Fruit fly (Drosophila melanogaster) whole organism, prepupa: ENCODE results near the gene Sam-S.

ENCODE experiments used
- Blimp-1 ChIP-seq: fragments of 200-800 bp; sonication (Bioruptor generic); optimal IDR thresholded peaks from 3 replicates; lab custom pipeline; 2017; ENCODE audit warnings: missing biosample characterization, missing genetic modification characterization, mild to moderate bottlenecking, moderate library complexity, missing genetic modification reagents
- CG11294 ChIP-seq: fragments of 200-800 bp; sonication (Bioruptor generic); IDR thresholded peaks from 2 replicates; pipeline ENCODE4 v1.3.6; 2022; ENCODE audit warnings: missing biosample characterization, missing genetic modification characterization
- CG11762 ChIP-seq: fragments of 200-800 bp; sonication (Bioruptor generic); optimal IDR thresholded peaks from 3 replicates; lab custom pipeline; 2016; ENCODE audit warnings: missing biosample characterization, missing genetic modification characterization; ENCODE audit not compliant: insufficient read depth
- CG15336 ChIP-seq: fragments of 200-800 bp; sonication (Bioruptor generic); IDR thresholded peaks from 2 replicates; pipeline ENCODE4 v1.3.6; 2022; ENCODE audit warnings: missing biosample characterization, missing genetic modification characterization
- CG1621 ChIP-seq: fragments of 200-800 bp; sonication (Bioruptor generic); optimal IDR thresholded peaks from 3 replicates; lab custom pipeline; 2018; ENCODE audit warnings: missing biosample characterization, mild to moderate bottlenecking, missing genetic modification characterization
- CG3032 ChIP-seq: fragments of 200-800 bp; optimal IDR thresholded peaks from 2 replicates; lab custom pipeline; 2019; ENCODE audit warnings: missing biosample characterization, mild to moderate bottlenecking, missing genetic modification characterization, moderate library complexity
- CG31627 ChIP-seq: fragments of 200-800 bp; sonication (Bioruptor generic); optimal IDR thresholded peaks from 3 replicates; lab custom pipeline; 2016; ENCODE audit warnings: missing biosample characterization, missing genetic modification characterization
- CG34406 ChIP-seq: fragments of 200-800 bp; sonication (Bioruptor generic); optimal IDR thresholded peaks from 3 replicates; lab custom pipeline; 2016; ENCODE audit warnings: missing biosample characterization, missing genetic modification characterization
- CG3919 ChIP-seq: fragments of 200-800 bp; sonication (Bioruptor generic); optimal IDR thresholded peaks from 3 replicates; lab custom pipeline; 2016; ENCODE audit warnings: missing biosample characterization, missing genetic modification characterization
- CG4318 ChIP-seq: fragments of 200-800 bp; sonication (Bioruptor generic); optimal IDR thresholded peaks from 3 replicates; lab custom pipeline; 2017; ENCODE audit warnings: missing biosample characterization, mild to moderate bottlenecking, missing genetic modification characterization
- CG6163 ChIP-seq: fragments of 200-800 bp; sonication (Bioruptor generic); IDR thresholded peaks from 3 replicates; pipeline ENCODE4 v1.3.6; 2022; ENCODE audit warnings: missing biosample characterization, missing genetic modification characterization
- CG6276 ChIP-seq: fragments of 200-800 bp; sonication (Bioruptor generic); optimal IDR thresholded peaks from 2 replicates; lab custom pipeline; 2017; ENCODE audit warnings: missing biosample characterization, mild to moderate bottlenecking, missing genetic modification characterization
- CG6792 ChIP-seq: fragments of 200-800 bp; sonication (Bioruptor generic); optimal IDR thresholded peaks from 3 replicates; lab custom pipeline; 2016; ENCODE audit warnings: missing biosample characterization, missing genetic modification characterization
- CG6854 ChIP-seq: fragments of 200-800 bp; sonication (Bioruptor generic); optimal IDR thresholded peaks from 2 replicates; lab custom pipeline; 2017; ENCODE audit warnings: missing biosample characterization, mild to moderate bottlenecking, missing genetic modification characterization
- CG7368 ChIP-seq: fragments of 200-800 bp; sonication (Bioruptor generic); optimal IDR thresholded peaks from 3 replicates; lab custom pipeline; 2016; ENCODE audit warnings: missing biosample characterization, missing genetic modification characterization
- CG8119 ChIP-seq: fragments of 200-800 bp; sonication (Bioruptor generic); IDR thresholded peaks from 3 replicates; pipeline ENCODE4 v1.3.6; 2022; ENCODE audit warnings: missing biosample characterization, missing genetic modification characterization
- CG8632 ChIP-seq: fragments of 200-800 bp; sonication (Bioruptor generic); optimal IDR thresholded peaks from 3 replicates; lab custom pipeline; 2016; ENCODE audit warnings: missing biosample characterization, missing genetic modification characterization
- CG9139 ChIP-seq: fragments of 200-800 bp; sonication (Bioruptor generic); optimal IDR thresholded peaks from 3 replicates; lab custom pipeline; 2017; ENCODE audit warnings: missing biosample characterization, mild to moderate bottlenecking, missing genetic modification characterization
- Eip78C ChIP-seq: fragments of 200-800 bp; sonication (Bioruptor generic); peaks from one replicate; lab custom pipeline; 2016; ENCODE audit warnings: missing biosample characterization, missing genetic modification characterization
- Ets21C ChIP-seq: fragments of 200-800 bp; sonication (Bioruptor generic); optimal IDR thresholded peaks from 3 replicates; lab custom pipeline; 2016; ENCODE audit warnings: missing biosample characterization, missing genetic modification characterization
- Ets96B ChIP-seq: fragments of 200-800 bp; optimal IDR thresholded peaks from 2 replicates; lab custom pipeline; 2019; ENCODE audit warnings: missing biosample characterization, mild to moderate bottlenecking, missing genetic modification characterization, moderate library complexity
- Hr4 ChIP-seq: fragments of 200-800 bp; sonication (Bioruptor generic); optimal IDR thresholded peaks from 3 replicates; lab custom pipeline; 2016; ENCODE audit warnings: missing biosample characterization, missing genetic modification characterization
- Met ChIP-seq: fragments of 200-800 bp; sonication (Bioruptor generic); optimal IDR thresholded peaks from 3 replicates; lab custom pipeline; 2016; ENCODE audit warnings: missing biosample characterization, missing genetic modification characterization
- Smox ChIP-seq: fragments of 200-800 bp; sonication (Bioruptor generic); optimal IDR thresholded peaks from 3 replicates; lab custom pipeline; 2016; ENCODE audit warnings: missing biosample characterization, missing genetic modification characterization
- Sox102F ChIP-seq: fragments of 200-800 bp; sonication (Bioruptor generic); optimal IDR thresholded peaks from 2 replicates; lab custom pipeline; 2016; ENCODE audit warnings: missing biosample characterization, mild to moderate bottlenecking, missing genetic modification characterization
- Sox14 ChIP-seq: fragments of 200-800 bp; sonication (Bioruptor generic); optimal IDR thresholded peaks from 3 replicates; lab custom pipeline; 2016; ENCODE audit warnings: missing biosample characterization, missing genetic modification characterization
- Sox15 ChIP-seq: fragments of 200-800 bp; sonication (Bioruptor generic); optimal IDR thresholded peaks from 3 replicates; lab custom pipeline; 2016; ENCODE audit warnings: missing biosample characterization, missing genetic modification characterization
- achi ChIP-seq: fragments of 200-800 bp; sonication (Bioruptor generic); optimal IDR thresholded peaks from 3 replicates; lab custom pipeline; 2016; ENCODE audit warnings: missing biosample characterization, missing genetic modification characterization
- acj6 ChIP-seq: fragments of 200-800 bp; sonication (Bioruptor generic); optimal IDR thresholded peaks from 3 replicates; lab custom pipeline; 2016; ENCODE audit warnings: missing biosample characterization, missing genetic modification characterization
- cyc ChIP-seq: fragments of 200-800 bp; sonication (Bioruptor generic); optimal IDR thresholded peaks from 3 replicates; lab custom pipeline; 2016; ENCODE audit warnings: missing biosample characterization, missing genetic modification characterization
- eg ChIP-seq: fragments of 200-800 bp; sonication (Bioruptor generic); IDR thresholded peaks from 3 replicates; pipeline ENCODE4 v1.3.6; 2022; ENCODE audit warnings: missing biosample characterization, missing genetic modification characterization
- esn ChIP-seq: fragments of 200-800 bp; sonication (Bioruptor generic); optimal IDR thresholded peaks from 2 replicates; lab custom pipeline; 2016; ENCODE audit warnings: missing biosample characterization, mild to moderate bottlenecking, missing genetic modification characterization, moderate library complexity
- fd85E ChIP-seq: fragments of 200-800 bp; sonication (Bioruptor generic); optimal IDR thresholded peaks from 3 replicates; lab custom pipeline; 2016; ENCODE audit warnings: missing biosample characterization, missing genetic modification characterization
- fkh ChIP-seq: fragments of 200-800 bp; sonication (Bioruptor generic); optimal IDR thresholded peaks from 3 replicates; lab custom pipeline; 2017; ENCODE audit warnings: missing biosample characterization, mild to moderate bottlenecking, missing genetic modification characterization, moderate library complexity
- net ChIP-seq: fragments of 200-800 bp; sonication (Bioruptor generic); optimal IDR thresholded peaks from 3 replicates; lab custom pipeline; 2016; ENCODE audit warnings: missing biosample characterization, missing genetic modification characterization
- pdm3 ChIP-seq: fragments of 200-800 bp; sonication (Bioruptor generic); optimal IDR thresholded peaks from 3 replicates; lab custom pipeline; 2016; ENCODE audit warnings: missing biosample characterization, missing genetic modification characterization
- spab ChIP-seq: fragments of 200-800 bp; sonication (Bioruptor generic); optimal IDR thresholded peaks from 2 replicates; lab custom pipeline; 2017; ENCODE audit warnings: missing biosample characterization, mild to moderate bottlenecking, missing genetic modification characterization, missing genetic modification reagents
- ss ChIP-seq, 2 experiments: fragments of 200-800 bp; sonication (Bioruptor generic); optimal IDR thresholded peaks; 2 replicates in 1 of 2; 3 replicates in 1 of 2; lab custom pipeline; 2017 to 2018; ENCODE audit warnings: mild to moderate bottlenecking in 2 of 2, missing biosample characterization in 2 of 2, missing genetic modification characterization in 2 of 2, moderate library complexity in 1 of 2
- svp ChIP-seq: fragments of 200-800 bp; sonication (Bioruptor generic); peaks from one replicate; lab custom pipeline; 2016; ENCODE audit warnings: missing biosample characterization, missing genetic modification characterization
- topi ChIP-seq: fragments of 200-800 bp; sonication (Bioruptor generic); optimal IDR thresholded peaks from 3 replicates; lab custom pipeline; 2016; ENCODE audit warnings: missing biosample characterization, missing genetic modification characterization
- vri ChIP-seq: fragments of 200-800 bp; sonication (Bioruptor generic); optimal IDR thresholded peaks from 3 replicates; lab custom pipeline; 2016; ENCODE audit warnings: missing biosample characterization, mild to moderate bottlenecking, missing genetic modification characterization

Sam-S gene

dm6 chr2L:136747-137709, 30.3 kb downstream of the Sam-S start:
- TF ChIP-seq fkh (GFP tag; lab: Kevin White, UChicago), result peak; percentile 23
- no peak for TF ChIP-seq CG11762 (GFP tag; lab: Kevin White, UChicago)
- no peak for TF ChIP-seq cyc (GFP tag; lab: Kevin White, UChicago)
- TF ChIP-seq CG31627 (GFP tag; lab: Kevin White, UChicago), result no peak
- no peak for TF ChIP-seq acj6
- TF ChIP-seq CG6854 (GFP tag; lab: Kevin White, UChicago), result peak; percentile 38
- TF ChIP-seq CG3032, result no peak
- TF ChIP-seq CG1621 (tag; lab: Kevin White, UChicago), result no peak
- no peak for TF ChIP-seq fd85E
- TF ChIP-seq esn (GFP tag; lab: Kevin White, UChicago), result peak; percentile 15
- no peak for TF ChIP-seq Sox14
- no peak for TF ChIP-seq ss (GFP tag; optimal IDR thresholded peaks at IDR 0.05; lab: Kevin White, UChicago)
- TF ChIP-seq svp (GFP tag; lab: Kevin White, UChicago), result peak; percentile 94
- TF ChIP-seq CG11294 (GFP tag; lab: Robert Waterston, UW), result no peak
- no peak for TF ChIP-seq CG3919
- TF ChIP-seq CG8119 (GFP tag; lab: Robert Waterston, UW), result no peak
- TF ChIP-seq Sox102F, result peak; percentile 2
- no peak for TF ChIP-seq achi (GFP tag; lab: Kevin White, UChicago)
- TF ChIP-seq eg (GFP tag; lab: Robert Waterston, UW), result no peak
- TF ChIP-seq CG9139, result no peak
- TF ChIP-seq topi (GFP tag; lab: Kevin White, UChicago), result no peak
- TF ChIP-seq CG7368 (GFP tag; lab: Kevin White, UChicago), result no peak
- TF ChIP-seq CG34406, result no peak
- TF ChIP-seq CG8632 (GFP tag; lab: Kevin White, UChicago), result no peak
- TF ChIP-seq CG4318, result no peak
- no peak for TF ChIP-seq CG6792 (GFP tag; lab: Kevin White, UChicago)
- no peak for TF ChIP-seq CG6163 (GFP tag; lab: Robert Waterston, UW)
- no peak for TF ChIP-seq Smox (GFP tag; lab: Kevin White, UChicago)
- TF ChIP-seq net (GFP tag; lab: Kevin White, UChicago), result no peak
- TF ChIP-seq spab (GFP tag; lab: Kevin White, UChicago), result no peak
- peak; percentile 36 for TF ChIP-seq Met (GFP tag; lab: Kevin White, UChicago)
- no peak for TF ChIP-seq Ets96B (tag; lab: Kevin White, UChicago)
- TF ChIP-seq Blimp-1 (GFP tag; lab: Kevin White, UChicago), result no peak
- TF ChIP-seq Hr4 (GFP tag; lab: Kevin White, UChicago), result no peak
- TF ChIP-seq CG6276 (GFP tag; lab: Kevin White, UChicago), result no peak
- TF ChIP-seq vri (GFP tag; lab: Kevin White, UChicago), result peak; percentile 67
- TF ChIP-seq pdm3, result no peak
- no peak for TF ChIP-seq Sox15
- TF ChIP-seq CG15336 (GFP tag; lab: Robert Waterston, UW), result no peak
- no peak for TF ChIP-seq Ets21C (GFP tag; lab: Kevin White, UChicago)
- no peak for TF ChIP-seq Eip78C

dm6 chr2L:138063-138462, 31.4 kb downstream of the Sam-S start:
- TF ChIP-seq Eip78C (peak; percentile 38), CG6854 (GFP tag; lab: Kevin White, UChicago) (no peak), svp (GFP tag; lab: Kevin White, UChicago) (peak; percentile 16)
